Worm (Caenorhabditis elegans): Measurements from ENCODE around the gene R07B1.9.

Gene R07B1.9

DNA sequence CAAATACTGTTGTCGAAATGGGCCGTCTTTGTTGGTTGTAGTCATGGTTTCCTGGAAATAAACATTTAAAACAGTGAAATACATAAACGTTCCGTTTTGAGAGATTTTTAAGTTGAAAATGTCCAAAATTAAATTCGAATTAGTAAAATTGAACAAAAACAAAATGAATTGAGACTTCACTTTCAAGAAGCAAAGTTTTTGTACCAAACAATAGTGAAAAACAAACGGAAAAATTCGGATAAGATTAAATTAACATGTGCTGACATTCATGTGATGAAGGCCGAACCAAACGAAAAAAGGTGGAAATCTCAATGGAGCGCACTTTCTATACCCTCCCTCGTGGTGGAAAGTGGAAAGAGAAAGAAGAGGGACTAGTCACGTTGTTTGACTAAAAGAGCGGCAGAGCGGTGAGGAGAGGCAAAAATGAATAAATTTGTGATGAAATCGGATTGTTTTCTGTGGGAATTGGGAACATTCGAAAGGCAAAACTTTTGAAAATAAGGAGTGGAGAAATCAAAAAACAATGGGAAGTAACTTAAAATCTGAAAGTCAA lies 39.2 kb upstream of the R07B1.9 start, which contains the start of gene ipla-2 (continued):
- peak; percentile 74 for TF ChIP-seq fkh-10 (GFP tag; optimal IDR thresholded peaks at IDR 0.05)

DNA sequence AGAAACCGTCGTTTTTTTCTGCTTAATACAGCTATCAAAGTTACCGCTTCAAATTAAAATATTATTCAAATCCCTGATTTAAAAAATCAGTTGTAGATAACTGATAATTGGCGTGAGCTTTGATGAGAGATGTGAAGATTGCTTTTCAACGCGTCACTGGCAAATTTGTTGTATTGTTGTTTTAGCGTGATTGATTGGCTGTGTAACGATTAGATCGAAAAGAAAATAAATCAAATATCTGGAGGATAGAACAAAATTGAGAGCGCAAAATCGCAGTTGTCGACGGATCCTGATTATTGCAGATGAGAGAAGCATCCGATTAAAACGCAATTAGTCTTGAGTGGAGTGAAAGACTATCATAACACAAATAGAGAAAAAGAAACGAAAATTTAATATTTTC lies 36.4 kb upstream of the R07B1.9 start:
- TF ChIP-seq nfya-1 (tag; optimal IDR thresholded peaks at IDR 0.05; ENCODE audit: insufficient read depth) (no peak), nhr-77 (tag; optimal IDR thresholded peaks at IDR 0.05) (no peak), fos-1 (tag; optimal IDR thresholded peaks at IDR 0.05) (no peak), fkh-2 (tag; optimal IDR thresholded peaks at IDR 0.05) (no peak), nhr-237 (tag; optimal IDR thresholded peaks at IDR 0.05) (no peak), ztf-4 (tag; optimal IDR thresholded peaks at IDR 0.05) (no peak), zag-1 (tag; optimal IDR thresholded peaks at IDR 0.05) (no peak), aly-2 (tag; optimal IDR thresholded peaks at IDR 0.05) (no peak), nhr-43 (tag; optimal IDR thresholded peaks at IDR 0.05; ENCODE audit: poor library complexity, severe bottlenecking) (no peak)

ce11 chrX:9842102-9842501 lies 35.1 kb upstream of the R07B1.9 start:
- TF ChIP-seq egl-5 (tag; optimal IDR thresholded peaks at IDR 0.05) (peak; percentile 85), nfya-1 (tag; optimal IDR thresholded peaks at IDR 0.05; ENCODE audit: insufficient read depth) (peak; percentile 25), lin-39 (tag; optimal IDR thresholded peaks at IDR 0.05) (peak; percentile 22), eor-1 (tag; optimal IDR thresholded peaks at IDR 0.05) (no peak)

DNA sequence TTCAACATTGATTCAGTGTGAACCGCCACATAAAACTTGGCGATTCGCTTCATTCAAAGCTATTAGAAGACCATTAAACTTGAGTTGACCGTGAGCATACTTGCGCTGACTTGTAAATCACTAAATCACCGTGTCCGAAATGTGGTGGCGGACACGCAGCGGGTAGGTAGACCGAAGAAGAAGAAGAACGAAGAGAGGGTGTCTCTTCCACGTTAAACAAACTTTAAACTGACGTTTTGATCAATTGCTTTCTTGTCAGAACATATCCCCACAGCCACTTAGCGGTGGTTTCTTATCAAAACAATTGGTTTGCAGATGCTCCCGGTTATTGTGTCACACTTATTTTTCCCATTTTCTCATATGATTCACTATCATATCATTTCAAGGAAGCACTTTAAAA lies 33.6 kb upstream of the R07B1.9 start:
- peak; percentile 16 for TF ChIP-seq egl-5 (tag; optimal IDR thresholded peaks at IDR 0.05)
- TF ChIP-seq ZK546.5 (tag; optimal IDR thresholded peaks at IDR 0.05): no peak
- no peak for TF ChIP-seq jun-1 (tag; optimal IDR thresholded peaks at IDR 0.05)

DNA sequence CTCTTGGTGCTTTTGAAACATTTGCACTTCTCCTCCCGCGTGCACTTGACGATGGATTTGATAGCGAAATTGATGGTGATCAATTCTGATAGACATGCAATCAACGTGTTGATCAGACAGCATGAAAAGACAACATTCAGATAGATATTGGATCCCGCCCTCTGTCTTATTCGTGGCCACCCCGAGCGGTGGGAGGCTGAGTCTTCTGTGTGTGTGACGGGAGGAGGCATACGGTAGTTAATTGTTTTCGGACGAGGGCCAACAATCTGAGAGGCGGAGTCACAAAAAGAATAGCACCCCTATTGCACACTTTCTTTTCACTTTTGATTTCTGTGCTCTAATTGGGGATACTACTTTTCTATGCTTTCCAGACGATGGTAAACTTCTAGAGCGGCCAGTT lies 31.3 kb upstream of the R07B1.9 start:
- TF ChIP-seq nfya-1 (tag; optimal IDR thresholded peaks at IDR 0.05; ENCODE audit: insufficient read depth) (peak; percentile 26), ama-1 (optimal IDR thresholded peaks at IDR 0.05) (no peak)

DNA sequence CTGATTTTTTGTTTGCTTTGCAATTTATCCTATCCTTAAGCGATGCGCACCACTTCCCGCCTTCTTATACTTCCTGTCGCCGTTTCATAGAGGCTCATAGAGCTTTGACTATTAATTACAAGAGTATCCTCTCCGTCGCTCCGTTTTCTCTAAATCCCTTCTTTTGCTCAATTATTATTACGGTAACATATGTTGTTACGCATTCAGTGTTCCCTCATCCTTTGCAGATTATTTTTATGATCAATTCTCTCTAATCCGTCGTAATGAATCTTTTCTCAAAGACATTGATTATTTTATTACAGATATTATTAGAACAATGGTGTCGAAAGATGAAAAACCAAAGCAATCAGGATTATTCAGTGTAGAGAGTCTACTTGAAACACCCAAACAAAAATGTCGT lies 30.2 kb upstream of the R07B1.9 start, which contains the start of gene vab-15:
Gene vab-15, plus strand, starts transcription at position 301 of the 400 bp plus-strand sequence.
- TF ChIP-seq nfya-1 (tag; optimal IDR thresholded peaks at IDR 0.05; ENCODE audit: insufficient read depth): no peak
- no peak for TF ChIP-seq aly-2 (tag; optimal IDR thresholded peaks at IDR 0.05)
- TF ChIP-seq nhr-237 (tag; optimal IDR thresholded peaks at IDR 0.05): no peak
- TF ChIP-seq elt-1 (tag; optimal IDR thresholded peaks at IDR 0.05): no peak
- TF ChIP-seq eor-1 (tag; optimal IDR thresholded peaks at IDR 0.05): no peak
- TF ChIP-seq hmg-11 (tag; optimal IDR thresholded peaks at IDR 0.05): no peak
- TF ChIP-seq daf-12 (tag; optimal IDR thresholded peaks at IDR 0.05): no peak
- TF ChIP-seq egl-27 (tag; optimal IDR thresholded peaks at IDR 0.05): no peak
- no peak for TF ChIP-seq pqm-1 (tag; optimal IDR thresholded peaks at IDR 0.05)
- TF ChIP-seq skn-1 (tag; optimal IDR thresholded peaks at IDR 0.05): no peak
- TF ChIP-seq lin-39 (tag; optimal IDR thresholded peaks at IDR 0.05): no peak

DNA sequence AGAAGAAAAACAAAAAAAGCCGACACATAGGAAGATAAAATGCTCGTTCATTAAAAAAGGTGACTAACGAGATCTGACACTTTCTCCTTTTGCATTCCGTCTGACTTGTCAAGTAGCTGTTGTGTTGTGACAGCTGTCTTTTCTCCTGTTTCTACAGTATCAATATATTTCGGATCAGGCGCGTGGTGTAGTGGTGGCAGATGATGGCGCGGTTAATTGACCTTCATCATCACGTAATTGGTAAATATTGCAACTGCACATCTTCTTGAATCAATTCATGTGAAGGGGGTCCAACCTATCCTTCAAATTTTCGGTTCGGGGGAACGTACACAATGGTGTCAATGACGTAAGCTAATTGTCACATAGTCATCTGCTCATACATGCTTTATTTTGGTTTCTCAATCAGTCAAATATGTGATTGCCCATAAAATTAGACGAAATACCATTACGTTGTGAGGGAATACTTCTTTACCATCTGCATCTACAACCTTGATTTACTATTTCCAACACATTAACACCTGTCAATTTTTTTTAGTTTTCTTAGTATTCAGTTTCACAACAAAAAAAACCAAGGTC lies 28.9 kb upstream of the R07B1.9 start:
- no peak for TF ChIP-seq unc-62 (GFP tag; optimal IDR thresholded peaks at IDR 0.05)
- no peak for TF ChIP-seq sea-2 (GFP tag; optimal IDR thresholded peaks at IDR 0.05)
- TF ChIP-seq nhr-11 (tag; optimal IDR thresholded peaks at IDR 0.05): no peak
- no peak for TF ChIP-seq ztf-4 (tag; optimal IDR thresholded peaks at IDR 0.05)
- TF ChIP-seq nhr-25 (tag; optimal IDR thresholded peaks at IDR 0.05): no peak
- TF ChIP-seq ama-1 (optimal IDR thresholded peaks at IDR 0.05): no peak
- TF ChIP-seq aly-2 (tag; optimal IDR thresholded peaks at IDR 0.05): no peak
- TF ChIP-seq ceh-82 (tag; optimal IDR thresholded peaks at IDR 0.05): no peak
- no peak for TF ChIP-seq jun-1 (tag; optimal IDR thresholded peaks at IDR 0.05)
- TF ChIP-seq lin-39 (tag; optimal IDR thresholded peaks at IDR 0.05): no peak
- TF ChIP-seq ztf-11 (tag; optimal IDR thresholded peaks at IDR 0.05): no peak
- TF ChIP-seq skn-1 (tag; optimal IDR thresholded peaks at IDR 0.05): no peak
- TF ChIP-seq nhr-67 (tag; optimal IDR thresholded peaks at IDR 0.05): no peak
